Worm (Caenorhabditis elegans): ENCODE results near the gene F12F6.1.

The F12F6.1 gene

ce11 chrIV:11568249-11568940, 15.4 kb upstream of the F12F6.1 start:
- TF ChIP-seq sdc-2 (tag; optimal IDR thresholded peaks at IDR 0.05), result peak; percentile 33
- TF ChIP-seq zip-5 (tag; optimal IDR thresholded peaks at IDR 0.05), result no peak
- TF ChIP-seq ceh-34 (tag; optimal IDR thresholded peaks at IDR 0.05), result peak; percentile 30
- TF ChIP-seq ztf-16 (tag; optimal IDR thresholded peaks at IDR 0.05), result no peak
- TF ChIP-seq hlh-8 (tag; optimal IDR thresholded peaks at IDR 0.05), result no peak
- no peak for TF ChIP-seq ahr-1 (tag; optimal IDR thresholded peaks at IDR 0.05)

ce11 chrIV:11569795-11570194, 14.0 kb upstream of the F12F6.1 start:
- no peak for TF ChIP-seq pqm-1 (tag; optimal IDR thresholded peaks at IDR 0.05)
- TF ChIP-seq gmeb-2 (tag; optimal IDR thresholded peaks at IDR 0.05), result no peak
- no peak for TF ChIP-seq fax-1 (tag; optimal IDR thresholded peaks at IDR 0.05)
- no peak for TF ChIP-seq ceh-18 (tag; optimal IDR thresholded peaks at IDR 0.05)
- no peak for TF ChIP-seq ceh-14 (tag; optimal IDR thresholded peaks at IDR 0.05)

- TF ChIP-seq pat-9 (tag; optimal IDR thresholded peaks at IDR 0.05) (no peak), K02D7.2 (tag; optimal IDR thresholded peaks at IDR 0.05) (no peak), unc-86 (tag; optimal IDR thresholded peaks at IDR 0.05) (no peak), ceh-22 (tag; optimal IDR thresholded peaks at IDR 0.05) (no peak), fkh-10 (GFP tag; optimal IDR thresholded peaks at IDR 0.05) (no peak), madf-2 (tag; optimal IDR thresholded peaks at IDR 0.05) (no peak)
These were observed 13.6 kb upstream of the F12F6.1 start, which contains the start of gene srgp-1 for ce11 chrIV:11570200-11570599. srgp-1 (plus strand) TSS chrIV:11570500.

ce11 chrIV:11571374-11571839, 12.3 kb upstream of the F12F6.1 start:
- TF ChIP-seq ceh-18 (tag; optimal IDR thresholded peaks at IDR 0.05) (peak; percentile 14), syd-9 (tag; optimal IDR thresholded peaks at IDR 0.05) (no peak), nfya-1 (tag; optimal IDR thresholded peaks at IDR 0.05) (peak; percentile 11), elt-2 (tag; optimal IDR thresholded peaks at IDR 0.05) (no peak), unc-55 (GFP tag; optimal IDR thresholded peaks at IDR 0.05) (peak; percentile 53), rnt-1 (tag; optimal IDR thresholded peaks at IDR 0.05) (peak; percentile 6)

- TF ChIP-seq madf-2 (tag; optimal IDR thresholded peaks at IDR 0.05) (no peak), ceh-18 (tag; optimal IDR thresholded peaks at IDR 0.05) (peak; percentile 11)
These were observed 11.2 kb upstream of the F12F6.1 start for ce11 chrIV:11572524-11572923.

ce11 chrIV:11574331-11574730, 9.4 kb upstream of the F12F6.1 start:
- TF ChIP-seq dmd-4 (tag; optimal IDR thresholded peaks at IDR 0.05; ENCODE audit: borderline replicate concordance) (no peak), Y22D7AL.16 (tag; optimal IDR thresholded peaks at IDR 0.05) (no peak), ttx-3 (tag; optimal IDR thresholded peaks at IDR 0.05) (no peak), pax-1 (tag; optimal IDR thresholded peaks at IDR 0.05) (no peak), che-1 (tag; optimal IDR thresholded peaks at IDR 0.05) (no peak), C08G9.2 (tag; optimal IDR thresholded peaks at IDR 0.05) (no peak), ceh-9 (tag; optimal IDR thresholded peaks at IDR 0.05) (no peak), sdc-2 (tag; optimal IDR thresholded peaks at IDR 0.05) (no peak), pha-2 (tag; optimal IDR thresholded peaks at IDR 0.05) (no peak), ceh-22 (tag; optimal IDR thresholded peaks at IDR 0.05) (no peak)

- TF ChIP-seq pqm-1 (tag; optimal IDR thresholded peaks at IDR 0.05), result no peak
- no peak for TF ChIP-seq tbx-2 (tag; optimal IDR thresholded peaks at IDR 0.05)
- TF ChIP-seq ceh-24 (tag; optimal IDR thresholded peaks at IDR 0.05), result no peak
- TF ChIP-seq sox-2 (GFP tag; IDR thresholded peaks at IDR 0.05), result no peak
- no peak for TF ChIP-seq T23F11.4 (GFP tag; optimal IDR thresholded peaks at IDR 0.05)
These were observed 5.3 kb upstream of the F12F6.1 start, which contains the start of gene rib-1 for ce11 chrIV:11578492-11578891. rib-1 (plus strand) TSS chrIV:11578792.
